Worm (Caenorhabditis elegans) whole organism, L4 larva: ENCODE results near the gene F14E5.8.

Experiments
- Y75B8A.6 ChIP-seq: fragments of 200-800 bp; sonication (Bioruptor generic); IDR thresholded peaks from 2 replicates; pipeline ENCODE4 v1.3.6; 2022; ENCODE audit warnings: missing genetic modification reagents, missing genetic modification characterization, missing compliant biosample characterization
- fkh-10 ChIP-seq: fragments of 150-350 bp; optimal IDR thresholded peaks from 2 replicates; lab custom pipeline; 2014; ENCODE audit warnings: missing biosample characterization, missing genetic modification reagents, missing genetic modification characterization
- hlh-30 ChIP-seq: sonication (generic microtip); optimal IDR thresholded peaks from 2 replicates; lab custom pipeline; 2017; ENCODE audit warnings: antibody characterized with exemption, mild to moderate bottlenecking, missing genetic modification characterization, missing compliant biosample characterization; ENCODE audit not compliant: insufficient read depth
- madf-5 ChIP-seq, 2 experiments: fragments of 200-800 bp; sonication (Bioruptor generic); IDR thresholded peaks; 2 replicates each; pipeline ENCODE4 v1.3.6; 2022; ENCODE audit warnings: missing compliant biosample characterization in 2 of 2, missing genetic modification characterization in 2 of 2
- nhr-77 ChIP-seq: fragments of 150-350 bp; optimal IDR thresholded peaks from 2 replicates; lab custom pipeline; 2014; ENCODE audit warnings: missing biosample characterization, missing genetic modification characterization
- pha-4 ChIP-seq, 2 experiments: fragments of 150-350 bp in 1 of 2; fragments of 200-800 bp in 1 of 2; sonication (Bioruptor generic) in 1 of 2; IDR thresholded peaks in 1 of 2; optimal IDR thresholded peaks in 1 of 2; 2 replicates each; pipeline versions ENCODE4 v1.3.6 to Lab custom; 2014 to 2022; ENCODE audit warnings: missing genetic modification characterization in 2 of 2, missing genetic modification reagents in 2 of 2, missing biosample characterization in 1 of 2, missing compliant biosample characterization in 1 of 2
- snpc-4 ChIP-seq: fragments of 150-350 bp; optimal IDR thresholded peaks from 2 replicates; lab custom pipeline; 2014; ENCODE audit warnings: missing biosample characterization, missing genetic modification characterization
- ztf-11 ChIP-seq: fragments of 150-350 bp; optimal IDR thresholded peaks from 2 replicates; lab custom pipeline; 2014; ENCODE audit warnings: missing biosample characterization, missing genetic modification characterization

- TF ChIP-seq ztf-11 (tag; lab: Kevin White, UChicago), result no peak
- TF ChIP-seq hlh-30, result peak; percentile 48
- TF ChIP-seq pha-4 (GFP tag; IDR thresholded peaks at IDR 0.05; lab: Robert Waterston, UW), result no peak
- TF ChIP-seq pha-4 (tag; optimal IDR thresholded peaks at IDR 0.05; lab: Kevin White, UChicago), result no peak
- no peak for TF ChIP-seq Y75B8A.6 (GFP tag; lab: Robert Waterston, UW)
- no peak for TF ChIP-seq nhr-77 (tag; lab: Kevin White, UChicago)
- TF ChIP-seq snpc-4 (tag; lab: Kevin White, UChicago), result no peak
- TF ChIP-seq fkh-10, result no peak
- no peak for TF ChIP-seq madf-5 (GFP tag; IDR thresholded peaks at IDR 0.05; lab: Robert Waterston, UW)
These were observed 22.3 kb downstream of the F14E5.8 start for ce11 chrII:8442176-8442575.
